Fruit fly (Drosophila melanogaster): ENCODE results near the gene PNPase.

Gene PNPase

DNA sequence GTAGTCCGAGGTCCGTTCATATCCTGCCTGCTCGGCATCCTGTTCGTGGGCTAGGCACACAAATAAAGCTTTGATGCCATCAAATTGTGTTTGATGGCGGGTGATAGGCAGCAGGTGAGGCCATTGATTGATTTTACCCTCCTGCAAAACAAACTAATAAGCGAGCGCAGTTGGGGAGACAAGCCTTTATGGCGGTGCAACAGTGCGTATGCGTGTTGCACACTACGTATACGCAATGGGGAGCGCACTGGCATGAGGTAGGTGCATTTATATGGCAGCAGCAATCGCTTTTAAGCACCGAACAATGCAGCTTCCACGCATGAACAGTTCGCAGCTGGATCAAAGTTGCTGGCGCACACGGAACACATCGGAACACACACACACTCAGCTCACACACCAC lies 24.8 kb downstream of the PNPase start:
- TF ChIP-seq ey (GFP tag; optimal IDR thresholded peaks at IDR 0.05) = no peak
- TF ChIP-seq brk (GFP tag; optimal IDR thresholded peaks at IDR 0.05) = no peak
- TF ChIP-seq Dif (GFP tag; optimal IDR thresholded peaks at IDR 0.05; ENCODE audit: partially characterized antibody) = no peak

DNA sequence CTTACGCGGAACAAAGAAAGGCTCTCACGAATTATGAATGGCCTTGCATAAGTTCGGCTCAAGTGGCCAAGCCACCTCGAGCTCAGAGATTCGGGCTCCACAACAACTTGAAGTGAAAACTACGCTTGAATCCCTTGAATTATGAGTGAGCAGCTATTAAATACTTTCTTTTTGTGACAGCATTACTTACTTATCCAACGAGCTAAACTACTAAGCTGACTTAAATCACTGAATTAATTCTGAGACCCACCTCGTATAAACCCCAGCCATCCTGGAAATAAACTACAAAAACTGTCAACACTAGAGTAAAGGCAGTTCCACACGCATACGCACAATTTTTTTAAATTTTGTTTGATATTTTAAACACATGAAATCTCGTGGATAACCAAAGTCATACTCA lies 33.1 kb downstream of the PNPase start, which contains the start of gene gskt:
gskt (plus strand) TSS at position 301 of the 400 bp plus-strand sequence.
- TF ChIP-seq HLH106 (tag; optimal IDR thresholded peaks at IDR 0.05) (no peak), Hnf4 (GFP tag; optimal IDR thresholded peaks at IDR 0.05) (no peak), GATAd (GFP tag; optimal IDR thresholded peaks at IDR 0.05) (no peak), OdsH (GFP tag; optimal IDR thresholded peaks at IDR 0.05) (no peak), pan (optimal IDR thresholded peaks at IDR 0.05) (no peak), jim (GFP tag; optimal IDR thresholded peaks at IDR 0.05) (no peak), woc (GFP tag; optimal IDR thresholded peaks at IDR 0.05) (no peak), psq (GFP tag; optimal IDR thresholded peaks at IDR 0.05) (no peak), dmrt93B (GFP tag; optimal IDR thresholded peaks at IDR 0.05) (no peak), rgr (GFP tag; optimal IDR thresholded peaks at IDR 0.05) (no peak), br (GFP tag; optimal IDR thresholded peaks at IDR 0.05) (no peak), usp (GFP tag; optimal IDR thresholded peaks at IDR 0.05) (no peak), CG32264 (GFP tag; optimal IDR thresholded peaks at IDR 0.05) (no peak)

DNA sequence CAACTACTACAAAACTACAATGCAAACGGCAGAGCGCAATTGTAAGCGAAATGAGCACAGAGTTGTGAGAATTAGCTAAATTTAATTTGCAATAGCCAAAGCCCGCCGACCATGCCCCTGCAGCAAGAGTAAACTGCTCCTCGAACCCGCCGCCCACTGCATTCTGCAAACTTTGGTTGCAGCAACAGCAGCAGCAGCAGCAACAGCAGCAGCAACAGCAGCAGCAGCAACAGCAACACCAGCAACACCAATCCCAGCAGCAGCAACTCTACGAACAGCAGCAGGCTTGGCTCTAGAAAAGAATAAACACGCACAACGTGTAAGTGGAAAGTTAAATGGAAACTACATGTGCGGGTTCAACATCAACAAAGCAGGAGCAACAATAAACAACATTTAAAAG lies 35.0 kb downstream of the PNPase start:
- TF ChIP-seq CG9705 (GFP tag; optimal IDR thresholded peaks at IDR 0.05) (no peak), lola (GFP tag; optimal IDR thresholded peaks at IDR 0.05) (no peak), dsf (GFP tag; optimal IDR thresholded peaks at IDR 0.05; ENCODE audit: borderline replicate concordance) (no peak), Vsx2 (GFP tag; optimal IDR thresholded peaks at IDR 0.05; ENCODE audit: partially characterized antibody) (no peak), Dfd (GFP tag; optimal IDR thresholded peaks at IDR 0.05) (peak; percentile 93)

DNA sequence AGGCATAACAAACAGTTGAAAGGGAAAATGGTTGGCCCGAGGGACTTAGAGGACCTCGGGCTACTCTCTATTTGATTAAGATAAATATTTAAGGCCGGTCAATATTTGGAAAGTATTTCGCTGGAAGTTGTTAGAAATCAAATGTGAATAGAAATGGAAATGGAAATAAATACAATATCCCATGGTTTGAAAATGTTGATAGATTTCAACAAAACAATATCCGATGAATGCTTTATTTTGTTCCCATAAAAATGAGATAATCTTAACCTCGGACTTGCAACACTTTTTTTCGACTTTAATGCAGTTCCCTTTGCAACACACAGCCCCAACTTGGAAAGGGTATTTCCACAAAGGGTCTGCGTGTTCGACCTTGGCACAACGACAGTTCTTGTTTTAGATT lies 36.2 kb downstream of the PNPase start:
- no peak for TF ChIP-seq br (GFP tag; optimal IDR thresholded peaks at IDR 0.05)
- TF ChIP-seq Hr83 (GFP tag; optimal IDR thresholded peaks at IDR 0.05; ENCODE audit: poor library complexity, severe bottlenecking) = no peak
- no peak for TF ChIP-seq dsf (GFP tag; optimal IDR thresholded peaks at IDR 0.05; ENCODE audit: borderline replicate concordance)
- no peak for TF ChIP-seq usp (GFP tag; optimal IDR thresholded peaks at IDR 0.05)
- no peak for TF ChIP-seq Myc (optimal IDR thresholded peaks at IDR 0.05)
- no peak for TF ChIP-seq N (GFP tag; optimal IDR thresholded peaks at IDR 0.05)
- TF ChIP-seq GATAd (GFP tag; optimal IDR thresholded peaks at IDR 0.05) = no peak
- TF ChIP-seq jim (GFP tag; optimal IDR thresholded peaks at IDR 0.05) = no peak
- no peak for TF ChIP-seq rgr (GFP tag; optimal IDR thresholded peaks at IDR 0.05)
- no peak for TF ChIP-seq Dfd (GFP tag; optimal IDR thresholded peaks at IDR 0.05)
- TF ChIP-seq CrebA (GFP tag; optimal IDR thresholded peaks at IDR 0.05; ENCODE audit: borderline replicate concordance) = no peak
- no peak for TF ChIP-seq OdsH (GFP tag; optimal IDR thresholded peaks at IDR 0.05)
- no peak for TF ChIP-seq Sp1 (GFP tag; optimal IDR thresholded peaks at IDR 0.05)
- no peak for TF ChIP-seq CG9705 (GFP tag; optimal IDR thresholded peaks at IDR 0.05)

DNA sequence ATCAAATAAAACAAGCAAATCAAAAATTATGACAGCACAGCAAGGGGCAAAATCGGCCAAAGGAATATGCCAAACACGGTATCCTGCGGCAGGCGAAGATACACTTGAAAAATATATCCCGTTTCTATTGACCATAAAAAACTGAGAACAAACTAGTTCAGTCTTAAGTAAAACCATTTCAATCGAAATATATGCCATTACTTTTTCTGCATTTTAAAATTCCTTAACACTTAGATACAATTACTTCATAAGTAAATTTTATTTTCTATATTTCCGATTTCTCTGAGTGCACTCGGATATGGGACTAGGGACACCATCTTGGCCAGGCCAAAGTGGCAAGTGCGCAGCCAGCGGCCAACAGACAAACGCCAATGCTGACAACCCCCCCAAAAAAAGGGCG lies 41.6 kb downstream of the PNPase start:
- TF ChIP-seq Hnf4 (GFP tag; optimal IDR thresholded peaks at IDR 0.05) (no peak), Jra (GFP tag; optimal IDR thresholded peaks at IDR 0.05) (no peak), br (GFP tag; optimal IDR thresholded peaks at IDR 0.05) (no peak), HLH106 (tag; optimal IDR thresholded peaks at IDR 0.05) (no peak), Mio (GFP tag; optimal IDR thresholded peaks at IDR 0.05) (no peak), pan (optimal IDR thresholded peaks at IDR 0.05) (no peak), CrebA (GFP tag; optimal IDR thresholded peaks at IDR 0.05; ENCODE audit: borderline replicate concordance) (no peak), Dif (GFP tag; optimal IDR thresholded peaks at IDR 0.05; ENCODE audit: partially characterized antibody) (no peak)
